Worm (Caenorhabditis elegans): ENCODE measurements around the gene hmg-4.

Gene hmg-4

DNA sequence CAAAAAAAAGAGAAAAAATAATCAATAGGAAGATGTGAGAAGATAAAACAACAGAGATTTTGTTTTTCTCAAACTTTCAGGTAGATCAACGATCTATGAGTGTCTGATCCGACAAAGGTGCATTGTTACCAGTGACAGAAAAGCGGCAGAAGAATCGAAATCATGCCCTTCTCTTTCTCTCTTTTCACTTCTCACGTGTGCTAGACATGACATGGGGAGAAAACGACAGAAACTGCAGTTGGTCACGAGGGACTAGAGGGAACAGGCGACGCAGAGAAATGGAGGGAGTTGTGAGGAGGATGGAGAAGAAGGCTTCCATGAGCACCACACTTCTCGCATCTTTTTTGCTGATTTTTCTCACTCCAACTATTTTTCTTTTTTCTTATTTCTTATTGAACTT is 46.2 kb downstream of the hmg-4 start, which contains the start of gene F56C9.10 (continued):
- peak; percentile 82 for TF ChIP-seq ceh-20 (GFP tag; IDR thresholded peaks at IDR 0.05)
- TF ChIP-seq nhr-76 (tag; optimal IDR thresholded peaks at IDR 0.05): peak; percentile 9
- TF ChIP-seq egl-43 (GFP tag; IDR thresholded peaks at IDR 0.05): 0 out of 2 replicates have a peak, but pooled peaks have one; percentile 5
- TF ChIP-seq ZK546.5 (tag; optimal IDR thresholded peaks at IDR 0.05): no peak
- no peak for TF ChIP-seq F49E8.2 (tag; optimal IDR thresholded peaks at IDR 0.05; ENCODE audit: borderline replicate concordance)
- peak; percentile 76 for TF ChIP-seq tra-1 (GFP tag; IDR thresholded peaks at IDR 0.05)
- TF ChIP-seq saeg-2 (GFP tag; IDR thresholded peaks at IDR 0.05): 0 out of 2 replicates have a peak, but pooled peaks have one; percentile 38
- TF ChIP-seq nhr-237 (tag; optimal IDR thresholded peaks at IDR 0.05): no peak
- TF ChIP-seq set-16 (GFP tag; IDR thresholded peaks at IDR 0.05): peak; percentile 65
- peak; percentile 90 for TF ChIP-seq nhr-28 (tag; optimal IDR thresholded peaks at IDR 0.05)
- TF ChIP-seq daf-8 (GFP tag; IDR thresholded peaks at IDR 0.05): no peak
- peak; percentile 99 for TF ChIP-seq aha-1 (tag)
- TF ChIP-seq lin-38 (GFP tag; IDR thresholded peaks at IDR 0.05): peak; percentile 58
- TF ChIP-seq lsy-2 (tag; optimal IDR thresholded peaks at IDR 0.05): peak; percentile 77 to 89
- peak; percentile 47 for TF ChIP-seq spr-1 (tag; optimal IDR thresholded peaks at IDR 0.05)
- TF ChIP-seq nhr-111 (GFP tag; optimal IDR thresholded peaks at IDR 0.05): no peak
- 0 out of 2 replicates have a peak, but pooled peaks have one; percentile 18 for TF ChIP-seq mxl-2 (GFP tag; conservative IDR thresholded peaks at IDR 0.05)
- TF ChIP-seq zip-11 (GFP tag; IDR thresholded peaks at IDR 0.05): no peak
- peak; percentile 89 for TF ChIP-seq dmd-6 (GFP tag; IDR thresholded peaks at IDR 0.05)
- peak; percentile 85 for TF ChIP-seq mdt-29 (GFP tag; IDR thresholded peaks at IDR 0.05)
- TF ChIP-seq spr-3 (GFP tag; optimal IDR thresholded peaks at IDR 0.05): no peak
- peak; percentile 72 for TF ChIP-seq nhr-102 (tag; optimal IDR thresholded peaks at IDR 0.05)
- TF ChIP-seq rbr-2 (tag; optimal IDR thresholded peaks at IDR 0.05): peak; percentile 69
- 0 out of 2 replicates have a peak, but pooled peaks have one; percentile 36 for TF ChIP-seq lin-1 (GFP tag; IDR thresholded peaks at IDR 0.05)
- TF ChIP-seq T20F7.1 (GFP tag; optimal IDR thresholded peaks at IDR 0.05): peak; percentile 81
- TF ChIP-seq nhr-48 (tag; optimal IDR thresholded peaks at IDR 0.05): peak; percentile 77
- TF ChIP-seq pha-4 (GFP tag; IDR thresholded peaks at IDR 0.05): 0 out of 2 replicates have a peak, but pooled peaks have one; percentile 66
- TF ChIP-seq pha-4 (tag; optimal IDR thresholded peaks at IDR 0.05): peak; percentile 71
- peak; percentile 91 to 99 for TF ChIP-seq mdl-1 (tag; optimal IDR thresholded peaks at IDR 0.05)
- TF ChIP-seq nhr-25 (tag; optimal IDR thresholded peaks at IDR 0.05; ENCODE audit: borderline replicate concordance, insufficient read depth): no peak
- peak; percentile 78 for TF ChIP-seq zfp-3 (GFP tag; conservative IDR thresholded peaks at IDR 0.05)
- TF ChIP-seq F37D6.2 (tag; optimal IDR thresholded peaks at IDR 0.05): peak; percentile 7
- no peak for TF ChIP-seq nhr-41 (GFP tag; IDR thresholded peaks at IDR 0.05)
- peak; percentile 83 for TF ChIP-seq nhr-77 (tag; optimal IDR thresholded peaks at IDR 0.05)
- peak; percentile 63 for TF ChIP-seq gei-8 (GFP tag; optimal IDR thresholded peaks at IDR 0.05)
- TF ChIP-seq mxl-3 (GFP tag; optimal IDR thresholded peaks at IDR 0.05): peak; percentile 94
- TF ChIP-seq ama-1 (optimal IDR thresholded peaks at IDR 0.05): peak; percentile 40
- no peak for TF ChIP-seq ceh-32 (tag; optimal IDR thresholded peaks at IDR 0.05; ENCODE audit: poor library complexity)
- peak; percentile 84 for TF ChIP-seq hmg-1.1 (GFP tag; IDR thresholded peaks at IDR 0.05)
- no peak for TF ChIP-seq dmd-8 (GFP tag; IDR thresholded peaks at IDR 0.05)
- TF ChIP-seq hlh-30 (tag; optimal IDR thresholded peaks at IDR 0.05; ENCODE audit: insufficient read depth): peak; percentile 100
- no peak for TF ChIP-seq lin-15B (tag; optimal IDR thresholded peaks at IDR 0.05)
- peak; percentile 66 for TF ChIP-seq dpl-1 (GFP tag; optimal IDR thresholded peaks at IDR 0.05)
- peak; percentile 45; the same call in 1 of the 2 replicates for TF ChIP-seq lin-29 (GFP tag; IDR thresholded peaks at IDR 0.05)
- TF ChIP-seq pqm-1 (tag; optimal IDR thresholded peaks at IDR 0.05): peak; percentile 26
- TF ChIP-seq hif-1 (tag; optimal IDR thresholded peaks at IDR 0.05): peak in 1 of 2 experiments; percentile 84

Data from whole organism, L4 larva.